Fruit fly (Drosophila melanogaster) ovary, adult (tissue): ENCODE measurements around the gene CG45066.

ENCODE experiments used
- CG17801 ChIP-seq: fragments of 200-800 bp; optimal IDR thresholded peaks from 2 replicates; lab custom pipeline; 2019; ENCODE audit warnings: missing biosample characterization, mild to moderate bottlenecking, missing genetic modification characterization, moderate library complexity; ENCODE audit not compliant: partially characterized antibody

Gene CG45066

DNA sequence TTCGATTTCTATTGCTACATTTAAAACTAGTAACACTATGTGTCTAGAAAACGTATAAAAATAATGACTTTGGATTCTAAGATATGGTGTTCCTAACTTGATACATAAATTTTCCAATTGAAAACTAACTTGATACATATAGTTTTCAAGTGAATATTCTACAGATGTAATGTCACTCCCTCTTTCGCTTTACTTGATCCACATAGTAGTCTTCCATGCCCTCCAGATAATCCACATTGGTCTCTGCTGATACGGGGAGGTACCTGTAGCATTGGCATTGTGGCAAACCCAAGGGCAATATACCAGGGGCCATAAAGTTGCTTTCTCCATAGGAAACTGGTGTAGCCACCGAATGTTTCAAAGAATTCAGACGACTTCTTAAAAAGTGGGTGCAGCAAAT lies at the start of gene CG45066:
TSS of gene CG45066 (minus strand) at position 101 of the 400 bp plus-strand sequence.
- TF ChIP-seq CG17801 (GFP tag; lab: Kevin White, UChicago): no peak

DNA sequence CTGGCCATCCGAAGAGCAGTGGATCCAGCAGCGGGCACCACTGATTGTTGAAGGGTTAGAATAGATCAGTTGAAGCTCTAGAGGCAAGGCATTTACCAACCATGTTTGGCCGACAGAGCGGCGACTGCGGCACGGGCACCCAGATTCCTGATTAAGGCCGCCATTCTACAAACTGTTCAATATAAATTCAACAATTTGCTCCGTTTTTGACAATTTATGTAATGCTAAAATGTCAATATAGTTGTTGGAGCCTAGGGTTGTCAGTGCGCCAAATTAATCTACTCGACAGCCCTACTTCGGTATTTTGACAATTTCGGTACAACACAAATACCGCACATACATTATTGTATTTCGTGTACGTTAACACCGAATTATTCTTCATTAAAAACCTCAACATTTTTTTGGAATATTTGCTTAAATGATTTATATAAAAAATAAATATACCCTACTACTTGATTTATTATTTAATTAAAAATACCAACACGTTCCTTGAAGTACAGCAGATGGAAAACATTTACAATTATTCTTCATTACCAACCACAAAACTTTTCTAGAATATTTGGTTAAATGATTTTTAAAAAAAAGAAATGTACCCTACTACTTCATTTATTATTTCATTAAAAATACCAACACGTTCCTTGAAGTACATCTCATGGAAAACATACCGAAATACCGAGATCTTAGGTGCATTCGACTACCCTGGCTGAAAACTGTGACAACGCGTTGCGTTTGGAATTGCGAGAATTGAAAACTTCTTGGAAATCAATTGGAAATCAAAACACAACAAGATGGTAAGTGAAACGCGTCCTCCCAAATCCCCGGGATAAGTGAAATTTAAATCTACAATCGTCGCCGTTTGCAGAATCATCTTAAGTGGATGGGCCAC lies 48.5 kb upstream of the CG45066 start, which contains the start of the genes ND-30 and CG15812:
TSS of gene ND-30 (minus strand) at position 270 of the 886 bp plus-strand sequence.
TSS of gene CG15812 (plus strand) at position 683 of the 886 bp plus-strand sequence.
- TF ChIP-seq CG17801 (GFP tag; lab: Kevin White, UChicago): no peak

dm6 chr3L:3157651-3158050 lies 46.6 kb upstream of the CG45066 start:
- TF ChIP-seq CG17801 (GFP tag; lab: Kevin White, UChicago): no peak

- TF ChIP-seq CG17801 (GFP tag; lab: Kevin White, UChicago): no peak
Observed at dm6 chr3L:3150376-3150775, 39.3 kb upstream of the CG45066 start.

dm6 chr3L:3149060-3149872 lies 38.2 kb upstream of the CG45066 start:
- TF ChIP-seq CG17801 (GFP tag; lab: Kevin White, UChicago): no peak

DNA sequence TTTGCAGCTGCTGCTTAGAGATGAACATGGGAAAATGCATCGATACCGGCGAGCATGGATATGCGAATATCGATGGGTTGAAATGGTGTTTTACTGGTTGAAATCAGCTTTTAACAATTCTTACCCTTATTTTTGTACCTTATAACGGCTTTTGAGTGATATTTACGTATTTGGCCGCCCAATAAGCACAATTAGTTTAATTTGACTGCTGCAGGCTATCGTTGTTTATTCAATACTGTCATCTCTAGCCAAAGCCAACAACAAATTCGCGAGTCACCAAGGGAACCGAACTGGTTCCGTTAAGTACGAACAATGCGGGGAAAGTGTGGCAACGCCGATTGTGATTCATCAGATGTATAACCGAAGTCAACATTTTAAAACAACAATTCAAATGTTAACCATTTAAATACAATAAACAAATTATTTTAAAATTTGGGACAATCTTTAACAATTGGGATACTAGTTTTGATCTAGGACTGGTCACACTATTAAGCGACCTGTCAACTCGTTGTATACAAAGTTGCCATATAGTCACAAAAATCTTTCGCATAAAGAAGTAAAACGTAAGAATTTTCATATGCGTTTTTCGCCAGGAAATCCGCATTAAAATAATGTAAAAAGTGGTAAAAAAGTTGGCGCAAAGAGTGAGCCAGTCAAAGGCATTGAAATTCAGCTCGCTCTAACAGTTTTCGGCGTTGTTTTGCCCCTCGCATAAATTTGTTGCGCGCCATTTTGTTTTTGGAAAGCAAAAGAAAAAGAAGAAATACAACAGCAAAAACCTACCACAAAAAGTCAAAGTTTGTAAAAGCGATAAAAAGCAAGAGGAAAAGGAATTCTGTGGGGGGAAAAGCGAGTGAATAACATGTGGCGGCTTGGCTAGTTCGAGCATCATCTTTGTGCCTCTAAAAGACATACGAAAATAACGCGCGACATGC lies 37.4 kb upstream of the CG45066 start, which contains the start of the genes Usp5 and BtbVII:
TSS of gene Usp5 (minus strand) at position 234 of the 935 bp plus-strand sequence.
TSS of gene BtbVII (plus strand) at position 522 of the 935 bp plus-strand sequence.
- peak; percentile 7 for TF ChIP-seq CG17801 (GFP tag; lab: Kevin White, UChicago)

dm6 chr3L:3143383-3143962 lies 32.4 kb upstream of the CG45066 start, which contains the start of the genes CG11537 and Alg2:
TSS of gene CG11537 (minus strand) at chr3L:3143457.
TSS of gene Alg2 (plus strand) at chr3L:3143808.
- no peak for TF ChIP-seq CG17801 (GFP tag; lab: Kevin White, UChicago)

DNA sequence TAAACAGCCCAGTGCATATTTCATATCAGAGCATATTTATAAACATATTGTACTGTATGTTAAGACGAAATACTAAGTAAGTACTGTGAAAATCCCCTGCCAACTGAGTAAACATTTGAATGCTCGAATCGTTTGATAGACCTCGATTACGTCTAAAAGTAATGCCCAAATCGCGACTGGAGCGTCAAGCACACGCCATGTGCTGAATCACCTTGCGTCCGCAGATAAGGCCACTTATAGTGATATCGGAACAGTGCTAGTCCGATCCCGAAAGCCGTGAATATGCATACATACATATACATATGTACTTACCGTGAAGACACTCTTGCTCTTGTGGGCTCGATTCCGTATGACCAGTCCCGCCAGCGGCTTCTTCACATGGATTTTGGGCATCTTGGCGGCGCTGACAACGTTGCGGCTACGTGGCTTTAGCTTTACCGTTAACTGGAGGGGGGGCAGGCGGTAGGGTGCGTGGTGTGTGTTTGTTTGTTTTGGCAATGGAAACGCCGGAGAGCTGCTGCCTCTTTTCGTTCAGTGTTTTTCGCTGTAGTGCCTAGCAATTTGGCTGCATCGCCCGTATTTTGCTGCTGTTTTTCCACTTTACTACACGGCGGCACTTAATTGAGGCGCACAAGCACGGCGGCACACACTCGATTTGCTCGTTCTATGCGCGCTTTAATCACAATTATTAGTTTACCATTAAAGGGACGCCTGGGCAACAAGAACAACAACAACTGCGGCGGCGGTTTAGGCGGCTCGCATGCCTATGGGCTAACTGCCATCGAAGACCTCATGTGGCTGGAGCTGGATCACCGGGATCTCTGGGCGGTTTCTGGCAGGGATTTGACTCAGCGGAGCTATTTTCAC lies 31.7 kb upstream of the CG45066 start:
- TF ChIP-seq CG17801 (GFP tag; lab: Kevin White, UChicago): no peak

DNA sequence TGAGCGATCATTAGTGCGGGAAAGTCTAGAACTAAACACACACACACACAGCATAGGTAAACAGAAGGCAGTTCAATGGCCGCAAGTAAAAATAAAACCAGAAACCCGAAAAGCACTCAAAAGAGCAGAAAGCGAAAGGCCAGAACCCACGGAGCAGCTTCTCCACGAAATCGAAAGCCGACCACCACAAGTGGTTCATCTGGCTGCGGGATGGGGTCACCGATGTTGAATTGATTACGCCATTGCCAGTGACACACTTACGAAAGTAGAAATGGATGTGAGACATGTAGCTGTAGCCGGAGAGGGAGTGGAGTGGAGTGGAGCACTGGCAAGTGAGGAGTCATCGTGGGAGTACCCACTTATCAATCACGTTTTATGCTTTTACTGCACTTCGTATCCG lies 30.4 kb upstream of the CG45066 start:
- TF ChIP-seq CG17801 (GFP tag; lab: Kevin White, UChicago): no peak

DNA sequence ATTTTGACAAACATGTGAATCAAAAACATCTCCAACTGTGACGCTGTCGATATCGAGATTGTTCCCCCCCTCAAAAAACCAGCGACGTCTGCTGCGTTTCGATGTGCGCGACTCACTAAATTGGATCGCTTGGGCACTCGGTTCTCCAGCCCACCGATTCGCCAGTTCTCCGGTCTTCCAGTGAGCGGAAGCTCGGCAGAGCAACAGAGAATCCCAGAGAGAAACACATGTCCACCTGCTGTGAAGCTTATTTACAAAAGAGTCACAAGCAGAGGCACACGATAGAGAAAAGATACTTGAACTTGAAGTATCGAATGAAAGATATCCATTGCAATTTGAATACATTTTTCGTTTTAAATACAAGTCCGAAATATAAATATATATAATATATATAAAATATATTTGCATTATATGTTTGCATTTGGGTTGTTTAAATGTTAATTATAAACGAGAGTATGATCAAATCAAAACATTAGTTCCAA lies 23.1 kb upstream of the CG45066 start:
- no peak for TF ChIP-seq CG17801 (GFP tag; lab: Kevin White, UChicago)

dm6 chr3L:3127544-3127943 lies 16.5 kb upstream of the CG45066 start, which contains the start of gene promL:
TSS of gene promL (minus strand) at chr3L:3127724.
- TF ChIP-seq CG17801 (GFP tag; lab: Kevin White, UChicago): peak; percentile 66

DNA sequence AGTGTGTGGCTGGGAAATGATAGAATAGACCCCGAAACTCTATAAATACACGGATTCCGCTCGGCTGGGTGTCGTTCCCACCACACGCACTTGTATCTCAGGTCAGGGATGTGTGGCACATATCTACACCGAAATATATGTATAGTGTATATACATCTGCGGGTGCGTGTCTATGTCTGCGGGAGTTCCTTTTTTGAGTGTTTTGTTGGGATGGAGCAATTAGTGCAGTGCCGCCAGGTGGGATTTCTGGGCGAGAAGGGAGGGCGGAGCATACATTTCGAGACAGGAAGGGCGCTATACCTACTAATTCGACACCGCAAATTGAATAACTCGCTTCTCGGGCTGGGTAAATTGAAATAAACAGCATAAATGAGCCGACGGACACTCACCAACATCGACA lies 15.5 kb upstream of the CG45066 start:
- no peak for TF ChIP-seq CG17801 (GFP tag; lab: Kevin White, UChicago)
